Worm (Caenorhabditis elegans) whole organism, early embryonic: ENCODE measurements around the gene R05A10.8.

Source experiments
- ama-1 ChIP-seq: fragments of 150-350 bp; optimal IDR thresholded peaks from 2 replicates; lab custom pipeline; 2014
- hnd-1 ChIP-seq: sonication (generic microtip); optimal IDR thresholded peaks from 2 replicates; lab custom pipeline; 2016; ENCODE audit warnings: missing genetic modification characterization, missing compliant biosample characterization
- tbx-11 ChIP-seq: fragments of 200-800 bp; sonication (Bioruptor generic); IDR thresholded peaks from 2 replicates; pipeline ENCODE4 v1.3.6; 2022; ENCODE audit warnings: missing genetic modification characterization, missing compliant biosample characterization
- tra-4 ChIP-seq: sonication (generic microtip); optimal IDR thresholded peaks from 2 replicates; lab custom pipeline; 2017; ENCODE audit warnings: missing genetic modification characterization, missing compliant biosample characterization

ce11 chrIV:14203162-14203561 is 45.2 kb upstream of the R05A10.8 start, which contains the start of gene F02H6.3:
- TF ChIP-seq ama-1 (lab: Kevin White, UChicago) (no peak), hnd-1 (tag; lab: Kevin White, UChicago) (no peak), tra-4 (no peak), tbx-11 (no peak)
